Worm (Caenorhabditis elegans) whole organism, L1 larva: ENCODE measurements around the gene F09C6.10.

Source experiments
- C04F5.9 ChIP-seq: sonication (generic microtip); optimal IDR thresholded peaks from 2 replicates; lab custom pipeline; 2016; ENCODE audit warnings: missing genetic modification characterization, missing compliant biosample characterization
- F16B12.6 ChIP-seq: fragments of 150-350 bp; optimal IDR thresholded peaks from 2 replicates; lab custom pipeline; 2014; ENCODE audit warnings: missing biosample characterization, missing genetic modification characterization
- Y116A8C.19 ChIP-seq: sonication (generic microtip); optimal IDR thresholded peaks from 2 replicates; lab custom pipeline; 2016; ENCODE audit warnings: missing compliant biosample characterization, missing genetic modification characterization, borderline replicate concordance
- ceh-82 ChIP-seq, 3 experiments: fragments of 150-350 bp in 1 of 3; sonication (generic microtip) in 2 of 3; optimal IDR thresholded peaks; 2 replicates each; lab custom pipeline; 2014 to 2017; ENCODE audit warnings: missing biosample characterization in 3 of 3, missing genetic modification characterization in 3 of 3
- ceh-88 ChIP-seq: fragments of 200-800 bp; sonication (Bioruptor generic); IDR thresholded peaks from 2 replicates; pipeline ENCODE4 v1.3.6; 2022; ENCODE audit warnings: missing genetic modification characterization, missing compliant biosample characterization
- dpl-1 ChIP-seq, 3 experiments: fragments of 150-350 bp in 2 of 3; sonication (generic microtip) in 1 of 3; optimal IDR thresholded peaks; 2 replicates each; lab custom pipeline; 2014 to 2017; ENCODE audit warnings: missing biosample characterization in 3 of 3, missing genetic modification characterization in 3 of 3, missing genetic modification reagents in 3 of 3
- dsc-1 ChIP-seq: sonication (generic microtip); optimal IDR thresholded peaks from 2 replicates; lab custom pipeline; 2016; ENCODE audit warnings: mild to moderate bottlenecking, missing genetic modification characterization, missing compliant biosample characterization
- efl-1 ChIP-seq, 4 experiments: fragments of 150-350 bp; optimal IDR thresholded peaks in 3 of 4; peaks in 1 of 4; 1 replicate in 1 of 4; 2 replicates in 3 of 4; lab custom pipeline; 2014; ENCODE audit warnings: missing biosample characterization in 2 of 4, missing genetic modification characterization in 2 of 4, missing genetic modification reagents in 2 of 4
- efl-3 ChIP-seq: fragments of 200-800 bp; sonication (Bioruptor generic); optimal IDR thresholded peaks from 2 replicates; lab custom pipeline; 2018; ENCODE audit warnings: mild to moderate bottlenecking, missing genetic modification characterization, missing compliant biosample characterization
- egl-27 ChIP-seq, 2 experiments: fragments of 150-350 bp in 1 of 2; sonication (generic microtip); optimal IDR thresholded peaks; 3 replicates each; lab custom pipeline; 2017 to 2018; ENCODE audit warnings: missing biosample characterization in 2 of 2, missing genetic modification characterization in 2 of 2, missing genetic modification reagents in 2 of 2
- elt-2 ChIP-seq: sonication (generic microtip); optimal IDR thresholded peaks from 2 replicates; lab custom pipeline; 2016; ENCODE audit warnings: missing genetic modification characterization, mild to moderate bottlenecking, inconsistent platforms, missing compliant biosample characterization, missing genetic modification reagents
- elt-3 ChIP-seq, 6 experiments: fragments of 150-350 bp in 1 of 6; sonication (generic microtip); optimal IDR thresholded peaks; 2 replicates each; lab custom pipeline; 2017 to 2018; ENCODE audit warnings: missing biosample characterization in 6 of 6, missing genetic modification characterization in 6 of 6, inconsistent platforms in 1 of 6
- ets-5 ChIP-seq: fragments of 200-800 bp; sonication (Bioruptor generic); IDR thresholded peaks from 2 replicates; pipeline ENCODE4 v1.3.6; 2022; ENCODE audit warnings: missing genetic modification characterization, missing compliant biosample characterization
- fkh-8 ChIP-seq: sonication (generic microtip); optimal IDR thresholded peaks from 2 replicates; lab custom pipeline; 2016; ENCODE audit warnings: mild to moderate bottlenecking, missing genetic modification characterization, missing compliant biosample characterization
- fos-1 ChIP-seq: fragments of 150-350 bp; optimal IDR thresholded peaks from 2 replicates; lab custom pipeline; 2014; ENCODE audit warnings: missing biosample characterization, missing genetic modification characterization
- grh-1 ChIP-seq: fragments of 200-800 bp; sonication (Bioruptor generic); IDR thresholded peaks from 2 replicates; pipeline ENCODE4 v1.3.6; 2022; ENCODE audit warnings: missing genetic modification reagents, missing genetic modification characterization, missing compliant biosample characterization
- hlh-17 ChIP-seq: fragments of 200-800 bp; sonication (Bioruptor generic); optimal IDR thresholded peaks from 2 replicates; lab custom pipeline; 2018; ENCODE audit warnings: missing genetic modification characterization, mild to moderate bottlenecking, missing compliant biosample characterization, moderate library complexity, borderline replicate concordance
- hlh-4 ChIP-seq: sonication (generic microtip); optimal IDR thresholded peaks from 2 replicates; lab custom pipeline; 2016; ENCODE audit warnings: mild to moderate bottlenecking, missing genetic modification characterization, missing compliant biosample characterization
- hpl-2 ChIP-seq: fragments of 150-350 bp; optimal IDR thresholded peaks from 2 replicates; lab custom pipeline; 2014; ENCODE audit warnings: missing biosample characterization, missing genetic modification reagents, missing genetic modification characterization
- jun-1 ChIP-seq: fragments of 150-350 bp; optimal IDR thresholded peaks from 2 replicates; lab custom pipeline; 2014; ENCODE audit warnings: missing biosample characterization, missing genetic modification reagents, missing genetic modification characterization
- lin-35 ChIP-seq, 2 experiments: fragments of 150-350 bp; optimal IDR thresholded peaks; 2 replicates each; lab custom pipeline; 2014; ENCODE audit warnings: missing biosample characterization in 2 of 2, missing genetic modification characterization in 2 of 2, missing genetic modification reagents in 2 of 2
- lin-39 ChIP-seq: fragments of 150-350 bp; optimal IDR thresholded peaks from 2 replicates; lab custom pipeline; 2014; ENCODE audit warnings: missing biosample characterization, missing genetic modification reagents, missing genetic modification characterization
- mab-9 ChIP-seq: fragments of 200-800 bp; sonication (Bioruptor generic); IDR thresholded peaks from 2 replicates; pipeline ENCODE4 v1.3.6; 2022; ENCODE audit warnings: missing genetic modification reagents, missing genetic modification characterization, missing compliant biosample characterization
- mdl-1 ChIP-seq, 2 experiments: fragments of 150-350 bp; optimal IDR thresholded peaks; 2 replicates each; lab custom pipeline; 2014 to 2017; ENCODE audit warnings: missing biosample characterization in 2 of 2, missing genetic modification characterization in 2 of 2, inconsistent platforms in 1 of 2
- nhr-19 ChIP-seq: fragments of 200-800 bp; sonication (Bioruptor generic); conservative IDR thresholded peaks from 2 replicates; pipeline ENCODE4 v1.3.6; 2022; ENCODE audit warnings: missing genetic modification characterization, missing compliant biosample characterization
- nhr-20 ChIP-seq: sonication (generic microtip); optimal IDR thresholded peaks from 2 replicates; lab custom pipeline; 2016; ENCODE audit warnings: mild to moderate bottlenecking, missing genetic modification characterization, missing compliant biosample characterization
- nhr-237 ChIP-seq: fragments of 150-350 bp; optimal IDR thresholded peaks from 2 replicates; lab custom pipeline; 2014; ENCODE audit warnings: missing biosample characterization, missing genetic modification characterization
- nhr-28 ChIP-seq: fragments of 150-350 bp; optimal IDR thresholded peaks from 2 replicates; lab custom pipeline; 2014; ENCODE audit warnings: missing biosample characterization, missing genetic modification characterization
- nhr-77 ChIP-seq: fragments of 150-350 bp; optimal IDR thresholded peaks from 2 replicates; lab custom pipeline; 2014; ENCODE audit warnings: missing biosample characterization, missing genetic modification characterization
- nhr-84 ChIP-seq: sonication (generic microtip); optimal IDR thresholded peaks from 2 replicates; lab custom pipeline; 2017; ENCODE audit warnings: missing biosample characterization, missing genetic modification characterization
- nhr-85 ChIP-seq: sonication (generic microtip); peaks from one replicate; lab custom pipeline; 2016; ENCODE audit warnings: missing genetic modification characterization, inconsistent platforms, missing compliant biosample characterization
- nhr-90 ChIP-seq: sonication (generic microtip); optimal IDR thresholded peaks from 2 replicates; lab custom pipeline; 2016; ENCODE audit warnings: mild to moderate bottlenecking, missing genetic modification characterization, missing compliant biosample characterization; ENCODE audit not compliant: poor library complexity
- pag-3 ChIP-seq: sonication (generic microtip); optimal IDR thresholded peaks from 2 replicates; lab custom pipeline; 2017; ENCODE audit warnings: missing genetic modification characterization, mild to moderate bottlenecking, missing compliant biosample characterization, antibody characterized with exemption, borderline replicate concordance; ENCODE audit not compliant: insufficient read depth
- pax-3 ChIP-seq: fragments of 200-800 bp; sonication (Bioruptor generic); optimal IDR thresholded peaks from 2 replicates; lab custom pipeline; 2018; ENCODE audit warnings: mild to moderate bottlenecking, missing genetic modification characterization, moderate library complexity, missing compliant biosample characterization
- pqm-1 ChIP-seq: sonication (generic microtip); optimal IDR thresholded peaks from 3 replicates; lab custom pipeline; 2017; ENCODE audit warnings: missing biosample characterization, missing genetic modification characterization
- snpc-4 ChIP-seq: fragments of 150-350 bp; optimal IDR thresholded peaks from 2 replicates; lab custom pipeline; 2014; ENCODE audit warnings: missing biosample characterization, missing genetic modification characterization
- snu-23 ChIP-seq: sonication (generic microtip); optimal IDR thresholded peaks from 2 replicates; lab custom pipeline; 2016; ENCODE audit warnings: missing genetic modification characterization, missing compliant biosample characterization
- sox-4 ChIP-seq: sonication (generic microtip); optimal IDR thresholded peaks from 2 replicates; lab custom pipeline; 2016; ENCODE audit warnings: missing genetic modification characterization, missing compliant biosample characterization
- sptf-1 ChIP-seq: fragments of 150-350 bp; optimal IDR thresholded peaks from 2 replicates; lab custom pipeline; 2014; ENCODE audit warnings: missing biosample characterization, missing genetic modification characterization
- sup-37 ChIP-seq: fragments of 200-800 bp; sonication (Bioruptor generic); optimal IDR thresholded peaks from 2 replicates; lab custom pipeline; 2018; ENCODE audit warnings: mild to moderate bottlenecking, missing genetic modification characterization, missing compliant biosample characterization
- unc-130 ChIP-seq: fragments of 150-350 bp; optimal IDR thresholded peaks from 2 replicates; lab custom pipeline; 2017; ENCODE audit warnings: missing biosample characterization, missing genetic modification characterization, inconsistent platforms
- unc-62 ChIP-seq: fragments of 150-350 bp; optimal IDR thresholded peaks from 2 replicates; lab custom pipeline; 2014; ENCODE audit warnings: missing biosample characterization, missing genetic modification reagents, missing genetic modification characterization
- unc-98 ChIP-seq: fragments of 200-800 bp; sonication (Bioruptor generic); IDR thresholded peaks from 2 replicates; pipeline ENCODE4 v1.3.6; 2022; ENCODE audit warnings: missing genetic modification characterization, missing compliant biosample characterization
- vab-15 ChIP-seq: sonication (generic microtip); optimal IDR thresholded peaks from 2 replicates; lab custom pipeline; 2017; ENCODE audit warnings: missing genotype, mild to moderate bottlenecking, missing genetic modification characterization, missing compliant biosample characterization
- xbp-1 ChIP-seq: sonication (generic microtip); optimal IDR thresholded peaks from 2 replicates; lab custom pipeline; 2016; ENCODE audit warnings: missing genetic modification characterization, missing compliant biosample characterization
- zag-1 ChIP-seq: fragments of 150-350 bp; optimal IDR thresholded peaks from 2 replicates; lab custom pipeline; 2014; ENCODE audit warnings: missing biosample characterization, missing genetic modification characterization
- ztf-11 ChIP-seq, 2 experiments: sonication (generic microtip); optimal IDR thresholded peaks; 2 replicates each; lab custom pipeline; 2016 to 2017; ENCODE audit warnings: missing genetic modification characterization in 2 of 2, missing biosample characterization in 1 of 2, missing compliant biosample characterization in 1 of 2
- ztf-4 ChIP-seq: fragments of 150-350 bp; optimal IDR thresholded peaks from 2 replicates; lab custom pipeline; 2014; ENCODE audit warnings: missing biosample characterization, missing genetic modification characterization

Gene F09C6.10

DNA sequence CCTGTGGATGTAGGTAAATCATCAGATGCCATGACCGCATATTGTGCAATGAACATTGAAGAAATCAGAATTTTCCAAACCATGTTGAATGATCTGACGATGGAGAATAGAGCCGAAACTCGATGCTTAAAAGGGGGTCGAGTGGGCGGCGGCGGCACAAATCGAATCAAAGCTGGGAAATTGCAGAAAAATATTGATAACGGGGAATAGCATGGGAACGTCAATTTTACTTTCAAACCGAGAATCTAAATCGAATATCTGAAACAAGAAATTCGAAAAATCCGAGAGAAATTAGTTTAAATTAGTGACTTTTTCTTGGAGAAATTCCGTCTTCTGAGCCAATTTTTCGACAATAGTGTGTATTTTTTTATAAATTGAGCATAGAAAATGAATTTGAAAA lies at the start of gene F09C6.10:
TSS of gene F09C6.10 (minus strand) at position 101 of the 400 bp plus-strand sequence.
- TF ChIP-seq efl-1 (optimal IDR thresholded peaks at IDR 0.05; lab: Kevin White, UChicago) (no peak), efl-1 (GFP tag; optimal IDR thresholded peaks at IDR 0.05 in 1 of 2; lab: Kevin White, UChicago) (no peak), elt-2 (tag; lab: Kevin White, UChicago) (no peak), snu-23 (GFP tag; lab: Kevin White, UChicago) (no peak), nhr-77 (no peak), unc-130 (tag; lab: Kevin White, UChicago) (no peak), nhr-19 (GFP tag; lab: Robert Waterston, UW) (no peak), elt-3 (tag; optimal IDR thresholded peaks at IDR 0.05; lab: Kevin White, UChicago) (no peak), dsc-1 (no peak), F16B12.6 (tag; lab: Kevin White, UChicago) (no peak), ztf-11 (tag; optimal IDR thresholded peaks at IDR 0.05; lab: Kevin White, UChicago) (no peak), ztf-4 (no peak), nhr-90 (tag; lab: Kevin White, UChicago) (no peak), hlh-4 (tag; lab: Kevin White, UChicago) (no peak)

DNA sequence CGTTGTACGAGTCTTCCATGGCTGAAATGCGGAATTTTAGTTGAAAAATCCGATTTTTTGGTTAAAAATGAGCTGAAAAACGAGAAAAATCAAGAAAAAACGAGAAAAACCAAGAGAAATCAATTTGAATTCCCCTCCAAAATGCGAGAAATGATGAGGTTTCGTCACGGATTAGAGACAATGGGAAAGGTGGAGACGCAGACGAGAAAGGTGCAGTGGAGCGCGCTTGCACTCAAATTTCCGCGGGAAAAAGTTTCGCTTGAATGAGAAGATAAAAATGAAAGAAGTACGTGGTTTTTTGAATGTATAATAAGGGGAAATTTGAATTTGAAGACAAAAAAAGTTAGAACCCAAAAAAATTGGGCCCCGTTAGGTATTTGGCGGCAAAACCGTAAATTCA lies 49.7 kb upstream of the F09C6.10 start, which contains the start of gene efl-1:
TSS of gene efl-1 (minus strand) at position 21 of the 400 bp plus-strand sequence.
- TF ChIP-seq fos-1 (tag; lab: Kevin White, UChicago) (peak; percentile 93), xbp-1 (tag; lab: Kevin White, UChicago) (peak; percentile 98), nhr-19 (GFP tag; lab: Robert Waterston, UW) (peak; percentile 94), mab-9 (GFP tag; lab: Robert Waterston, UW) (peak; percentile 84), hlh-17 (no peak), ceh-88 (GFP tag; lab: Robert Waterston, UW) (peak; percentile 75), ztf-11 (tag; optimal IDR thresholded peaks at IDR 0.05; lab: Kevin White, UChicago) (peak in 1 of 2 experiments; percentile 68), zag-1 (tag; lab: Kevin White, UChicago) (peak; percentile 8), pag-3 (tag; lab: Kevin White, UChicago) (no peak), lin-35 (GFP tag; optimal IDR thresholded peaks at IDR 0.05; lab: Kevin White, UChicago) (peak; percentile 100), fkh-8 (tag; lab: Kevin White, UChicago) (peak; percentile 91), sptf-1 (tag; lab: Kevin White, UChicago) (no peak), ceh-82 (tag; optimal IDR thresholded peaks at IDR 0.05; lab: Kevin White, UChicago) (peak; percentile 80 to 96 (median 94)), C04F5.9 (tag; lab: Kevin White, UChicago) (peak; percentile 52), snpc-4 (tag; lab: Kevin White, UChicago) (peak; percentile 95), elt-2 (tag; lab: Kevin White, UChicago) (peak; percentile 78), mdl-1 (tag; optimal IDR thresholded peaks at IDR 0.05; lab: Kevin White, UChicago) (peak in 1 of 2 experiments; percentile 78), nhr-28 (tag; lab: Kevin White, UChicago) (no peak), ets-5 (GFP tag; lab: Robert Waterston, UW) (no peak), pax-3 (tag; lab: Kevin White, UChicago) (peak; percentile 87), nhr-20 (peak; percentile 96), vab-15 (peak; percentile 51), hpl-2 (GFP tag; lab: Kevin White, UChicago) (no peak), dpl-1 (GFP tag; optimal IDR thresholded peaks at IDR 0.05; lab: Kevin White, UChicago) (peak; percentile 100), efl-3 (GFP tag; lab: Kevin White, UChicago) (no peak), nhr-85 (tag; lab: Kevin White, UChicago) (peak; percentile 95), nhr-237 (tag; lab: Kevin White, UChicago) (peak; percentile 88), elt-3 (tag; optimal IDR thresholded peaks at IDR 0.05; lab: Kevin White, UChicago) (peak in 2 of 6 experiments; percentile 76 to 93), unc-62 (peak; percentile 49), jun-1 (tag; lab: Kevin White, UChicago) (peak; percentile 84), unc-130 (tag; lab: Kevin White, UChicago) (peak; percentile 79), dsc-1 (peak; percentile 96), nhr-84 (tag; lab: Kevin White, UChicago) (no peak), grh-1 (peak; percentile 83), snu-23 (GFP tag; lab: Kevin White, UChicago) (peak; percentile 97), pqm-1 (tag; lab: Kevin White, UChicago) (no peak), nhr-77 (peak; percentile 92), sup-37 (GFP tag; lab: Kevin White, UChicago) (peak; percentile 81), egl-27 (tag; optimal IDR thresholded peaks at IDR 0.05; lab: Kevin White, UChicago) (no peak), Y116A8C.19 (tag; lab: Kevin White, UChicago) (no peak), sox-4 (tag; lab: Kevin White, UChicago) (peak; percentile 82), unc-98 (GFP tag; lab: Robert Waterston, UW) (peak; percentile 77), lin-39 (tag; lab: Kevin White, UChicago) (peak; percentile 82)
